Fruit fly (Drosophila melanogaster) Kc167 (cell line): Measurements from ENCODE around the gene CG9014.

Source experiments
- Myc ChIP-seq: fragments of >200 bp; optimal IDR thresholded peaks from 2 replicates; lab custom pipeline; 2017; ENCODE audit warnings: missing external identifiers
- Sin3A ChIP-seq: fragments of >200 bp; optimal IDR thresholded peaks from 2 replicates; lab custom pipeline; 2018; ENCODE audit warnings: missing external identifiers
- h ChIP-seq: fragments of >200 bp; optimal IDR thresholded peaks from 3 replicates; lab custom pipeline; 2018; ENCODE audit warnings: missing external identifiers
- insv ChIP-seq: fragments of >200 bp; optimal IDR thresholded peaks from 3 replicates; lab custom pipeline; 2018; ENCODE audit warnings: missing external identifiers
- psq ChIP-seq: fragments of >200 bp; optimal IDR thresholded peaks from 2 replicates; lab custom pipeline; 2017; ENCODE audit warnings: missing external identifiers
- ttk ChIP-seq: sonication (Bioruptor generic); optimal IDR thresholded peaks from 2 replicates; lab custom pipeline; 2017; ENCODE audit warnings: missing external identifiers

DNA sequence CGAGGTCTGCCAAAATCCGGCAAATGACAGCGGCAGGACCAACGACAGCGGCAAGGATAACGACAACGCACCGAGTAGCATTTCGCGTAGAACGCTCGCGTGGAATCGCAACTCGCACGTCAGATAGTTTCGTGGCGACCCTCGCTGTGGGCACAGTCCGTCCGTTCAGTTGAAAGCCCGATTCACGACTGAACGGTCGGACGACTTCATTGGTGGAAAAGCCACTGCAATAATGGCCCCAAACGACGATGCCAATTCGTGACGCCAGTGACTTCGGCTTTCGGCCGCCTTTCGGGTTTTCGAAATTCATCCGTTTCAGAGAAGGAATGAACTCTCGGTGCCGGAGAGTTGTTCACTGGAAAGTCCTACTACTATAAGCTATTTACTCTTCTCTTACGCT lies 6.3 kb downstream of the CG9014 start, which contains the start of gene DIP-kappa:
- TF ChIP-seq ttk (lab: Kevin White, UChicago) (no peak), psq (lab: Kevin White, UChicago) (no peak), Myc (lab: Kevin White, UChicago) (no peak), insv (lab: Kevin White, UChicago) (no peak), h (lab: Kevin White, UChicago) (no peak), Sin3A (lab: Kevin White, UChicago) (no peak)
